Worm (Caenorhabditis elegans): ENCODE data around the gene nova-1.

nova-1 gene

ce11 chrV:18086174-18086661 lies 4.5 kb upstream of the nova-1 start, which contains the start of gene Y59A8B.12:
Y59A8B.12 (minus strand) TSS chrV:18086224.
- TF ChIP-seq lin-54 (GFP tag; optimal IDR thresholded peaks at IDR 0.05) (peak; percentile 54), mxl-1 (tag; optimal IDR thresholded peaks at IDR 0.05) (no peak), efl-1 (GFP tag; optimal IDR thresholded peaks at IDR 0.05) (peak; percentile 27), madf-3 (GFP tag; IDR thresholded peaks at IDR 0.05) (no peak), T26A5.8 (tag; optimal IDR thresholded peaks at IDR 0.05) (no peak), lsy-27 (tag; optimal IDR thresholded peaks at IDR 0.05; ENCODE audit: borderline replicate concordance, insufficient read depth) (no peak)

- 0 out of 2 replicates have a peak, but pooled peaks have one; percentile 42 for TF ChIP-seq Y53G8AR.9 (GFP tag; conservative IDR thresholded peaks at IDR 0.05)
- no peak for TF ChIP-seq hmg-20 (GFP tag; IDR thresholded peaks at IDR 0.05)
- peak; percentile 81 for TF ChIP-seq lsl-1 (GFP tag; optimal IDR thresholded peaks at IDR 0.05)
- no peak for TF ChIP-seq cebp-1 (GFP tag; IDR thresholded peaks at IDR 0.05)
- TF ChIP-seq cebp-1 (tag; optimal IDR thresholded peaks at IDR 0.05), result peak; percentile 60
- no peak for TF ChIP-seq xnd-1 (tag; optimal IDR thresholded peaks at IDR 0.05)
- TF ChIP-seq mcd-1 (GFP tag; IDR thresholded peaks at IDR 0.05), result peak; percentile 27; the same call in 1 of the 2 replicates
- peak; percentile 47 for TF ChIP-seq lin-54 (GFP tag; optimal IDR thresholded peaks at IDR 0.05)
- peak; percentile 25 for TF ChIP-seq snpc-1.1 (tag; optimal IDR thresholded peaks at IDR 0.05; ENCODE audit: insufficient read depth)
- TF ChIP-seq efl-1 (GFP tag; optimal IDR thresholded peaks at IDR 0.05), result peak; percentile 16
- peak; percentile 66 for TF ChIP-seq B0336.3 (GFP tag; IDR thresholded peaks at IDR 0.05)
- 0 out of 2 replicates have a peak, but pooled peaks have one; percentile 36 for TF ChIP-seq rcor-1 (GFP tag; IDR thresholded peaks at IDR 0.05)
- peak; percentile 61 for TF ChIP-seq D2030.7 (GFP tag; IDR thresholded peaks at IDR 0.05)
- TF ChIP-seq snpc-3.4 (tag; optimal IDR thresholded peaks at IDR 0.05), result peak; percentile 26
- 0 out of 2 replicates have a peak, but pooled peaks have one; percentile 69 for TF ChIP-seq aptf-3 (GFP tag; IDR thresholded peaks at IDR 0.05)
- TF ChIP-seq hmg-1.2 (GFP tag; IDR thresholded peaks at IDR 0.05), result no peak
- TF ChIP-seq tbp1 (GFP tag; optimal IDR thresholded peaks at IDR 0.05), result peak; percentile 56
- TF ChIP-seq F49E8.2 (tag; optimal IDR thresholded peaks at IDR 0.05; ENCODE audit: insufficient read depth), result peak; percentile 67
- peak; percentile 14 for TF ChIP-seq repo-1 (tag; optimal IDR thresholded peaks at IDR 0.05)
- peak; percentile 48 for TF ChIP-seq athp-1 (tag; optimal IDR thresholded peaks at IDR 0.05)
- TF ChIP-seq Y95B8A.8 (GFP tag; IDR thresholded peaks at IDR 0.05), result peak; percentile 66; the same call in 1 of the 2 replicates
- TF ChIP-seq dpff-1 (tag; optimal IDR thresholded peaks at IDR 0.05), result no peak
- peak; percentile 48 for TF ChIP-seq pbrm-1 (GFP tag; IDR thresholded peaks at IDR 0.05)
- TF ChIP-seq egl-44 (GFP tag; IDR thresholded peaks at IDR 0.05), result 0 out of 2 replicates have a peak, but pooled peaks have one; percentile 26
- no peak for TF ChIP-seq B0261.1 (tag; optimal IDR thresholded peaks at IDR 0.05)
- TF ChIP-seq ztf-6 (GFP tag; IDR thresholded peaks at IDR 0.05), result no peak
- 0 out of 2 replicates have a peak, but pooled peaks have one; percentile 14 for TF ChIP-seq egl-18 (GFP tag; IDR thresholded peaks at IDR 0.05)
- TF ChIP-seq madf-6 (GFP tag; IDR thresholded peaks at IDR 0.05), result peak; percentile 62
- TF ChIP-seq B0035.1 (tag; optimal IDR thresholded peaks at IDR 0.05), result no peak
These were observed 3.5 kb upstream of the nova-1 start, which contains the start of gene fbxa-106 for ce11 chrV:18085150-18085833. fbxa-106 (minus strand) TSS chrV:18085200.

- peak; percentile 42 for TF ChIP-seq lin-54 (GFP tag; optimal IDR thresholded peaks at IDR 0.05)
- no peak for TF ChIP-seq ztf-25 (GFP tag; IDR thresholded peaks at IDR 0.05)
- TF ChIP-seq ceh-27 (GFP tag; optimal IDR thresholded peaks at IDR 0.05), result peak; percentile 26
- TF ChIP-seq attf-5 (GFP tag; optimal IDR thresholded peaks at IDR 0.05), result peak; percentile 67
- TF ChIP-seq rec-8 (tag; optimal IDR thresholded peaks at IDR 0.05), result no peak
- TF ChIP-seq ZK185.1 (tag; optimal IDR thresholded peaks at IDR 0.05; ENCODE audit: poor library complexity, severe bottlenecking), result peak; percentile 50
- TF ChIP-seq hmg-1.2 (GFP tag; IDR thresholded peaks at IDR 0.05), result peak; percentile 98
- TF ChIP-seq K12H6.12 (tag; optimal IDR thresholded peaks at IDR 0.05), result peak; percentile 63
- TF ChIP-seq nfyb-1 (GFP tag; IDR thresholded peaks at IDR 0.05), result peak; percentile 61
- TF ChIP-seq lir-1 (GFP tag; conservative IDR thresholded peaks at IDR 0.05), result no peak
- TF ChIP-seq lin-40 (tag; optimal IDR thresholded peaks at IDR 0.05), result peak; percentile 76
- TF ChIP-seq tbp1 (GFP tag; optimal IDR thresholded peaks at IDR 0.05), result peak; percentile 13
- peak; percentile 9 for TF ChIP-seq lsl-1 (GFP tag; optimal IDR thresholded peaks at IDR 0.05)
- TF ChIP-seq nhr-80 (tag; optimal IDR thresholded peaks at IDR 0.05), result peak; percentile 21
- no peak for TF ChIP-seq nhr-120 (GFP tag; IDR thresholded peaks at IDR 0.05)
- peak; percentile 43; the same call in 1 of the 2 replicates for TF ChIP-seq madf-6 (GFP tag; IDR thresholded peaks at IDR 0.05)
These were observed 2.6 kb downstream of the nova-1 start for ce11 chrV:18079163-18079562.

Measured in whole organism, young adult.